Worm (Caenorhabditis elegans) whole organism, late embryonic: ENCODE measurements around the gene sprr-2.

Experiments used
- ceh-19 ChIP-seq: fragments of 200-800 bp; sonication (Bioruptor generic); optimal IDR thresholded peaks from 2 replicates; lab custom pipeline; 2018; ENCODE audit warnings: mild to moderate bottlenecking, missing genetic modification characterization, missing compliant biosample characterization
- pha-4 ChIP-seq: fragments of 150-350 bp; optimal IDR thresholded peaks from 2 replicates; lab custom pipeline; 2018; ENCODE audit warnings: missing biosample characterization, missing genetic modification reagents, missing genetic modification characterization

DNA sequence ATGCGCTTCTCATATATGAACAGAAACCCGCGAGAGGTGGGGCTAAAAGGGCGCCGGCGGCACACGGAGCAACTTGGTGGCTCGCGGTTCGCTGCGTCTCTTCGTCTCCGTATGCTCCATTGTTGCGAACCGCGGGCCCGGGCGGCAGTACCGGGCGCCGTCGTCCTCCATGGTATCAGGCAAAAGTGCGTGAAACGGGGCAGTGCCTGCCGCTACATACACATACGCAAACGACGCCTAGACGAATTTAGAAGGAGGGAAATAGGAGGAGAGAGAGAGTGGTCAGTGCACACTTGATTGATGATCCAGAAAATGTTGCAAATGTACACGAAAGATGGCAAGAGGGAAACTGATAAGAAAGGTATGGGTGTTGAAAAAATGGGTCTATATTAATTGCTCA, 48.7 kb upstream of the sprr-2 start:
- TF ChIP-seq pha-4 (tag; lab: Kevin White, UChicago) (no peak), ceh-19 (GFP tag; lab: Kevin White, UChicago) (no peak)
